Fruit fly (Drosophila melanogaster): Measurements from ENCODE around the gene CG7920.

CG7920 gene

DNA sequence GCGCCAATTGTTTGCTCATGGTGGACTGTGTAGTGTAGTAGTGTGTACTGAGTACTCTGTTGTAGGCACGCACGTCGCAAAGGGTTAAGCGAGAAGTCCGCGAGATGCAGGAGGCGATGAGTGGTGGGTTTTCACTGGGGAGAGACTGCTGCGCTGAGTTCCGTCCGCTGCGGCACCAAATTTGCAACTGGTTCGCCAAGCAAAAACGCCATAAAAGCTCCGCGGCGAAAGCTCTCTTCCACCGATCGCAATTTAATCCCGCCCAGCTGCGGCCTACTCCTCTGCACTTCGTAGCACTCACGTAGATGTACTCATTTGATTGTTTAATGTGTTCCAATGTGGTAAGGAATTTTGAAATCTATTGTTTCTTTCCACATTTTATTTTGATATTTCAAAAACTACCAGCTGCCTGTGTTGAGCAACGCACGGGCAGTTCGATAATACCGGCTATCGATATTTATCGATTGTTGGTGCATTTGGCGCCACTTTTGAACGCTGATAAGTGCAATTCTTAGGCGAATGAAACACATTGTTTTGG lies at the start of gene CG7920:
CG7920 (minus strand) TSS at position 308 of the 538 bp plus-strand sequence.
- TF ChIP-seq dsf (GFP tag; optimal IDR thresholded peaks at IDR 0.05; ENCODE audit: borderline replicate concordance) (no peak), Dif (GFP tag; optimal IDR thresholded peaks at IDR 0.05; ENCODE audit: partially characterized antibody) (peak; percentile 54), woc (GFP tag; optimal IDR thresholded peaks at IDR 0.05) (no peak), Sp1 (GFP tag; optimal IDR thresholded peaks at IDR 0.05) (peak; percentile 63), sage (GFP tag; optimal IDR thresholded peaks at IDR 0.05) (no peak), br (GFP tag; optimal IDR thresholded peaks at IDR 0.05) (peak; percentile 4), rgr (GFP tag; optimal IDR thresholded peaks at IDR 0.05) (peak; percentile 56), tai (GFP tag; optimal IDR thresholded peaks at IDR 0.05) (no peak), Dfd (GFP tag; optimal IDR thresholded peaks at IDR 0.05) (no peak), Jra (GFP tag; optimal IDR thresholded peaks at IDR 0.05) (peak; percentile 53), psq (GFP tag; optimal IDR thresholded peaks at IDR 0.05) (no peak), HLH106 (tag; optimal IDR thresholded peaks at IDR 0.05) (no peak), N (GFP tag; optimal IDR thresholded peaks at IDR 0.05) (no peak), Abd-B (GFP tag; optimal IDR thresholded peaks at IDR 0.05) (no peak), dl (GFP tag; optimal IDR thresholded peaks at IDR 0.05; ENCODE audit: insufficient read depth in 1 of 2, partially characterized antibody in 2 of 2) (no peak), lola (GFP tag; optimal IDR thresholded peaks at IDR 0.05) (no peak), brk (GFP tag; optimal IDR thresholded peaks at IDR 0.05) (no peak), fru (GFP tag; optimal IDR thresholded peaks at IDR 0.05) (peak; percentile 56), Vsx2 (GFP tag; optimal IDR thresholded peaks at IDR 0.05; ENCODE audit: partially characterized antibody) (peak; percentile 61), CG32264 (GFP tag; optimal IDR thresholded peaks at IDR 0.05) (no peak), usp (GFP tag; optimal IDR thresholded peaks at IDR 0.05) (no peak), Hnf4 (GFP tag; optimal IDR thresholded peaks at IDR 0.05) (peak; percentile 58), dmrt93B (GFP tag; optimal IDR thresholded peaks at IDR 0.05) (no peak), Hr83 (GFP tag; optimal IDR thresholded peaks at IDR 0.05; ENCODE audit: poor library complexity, severe bottlenecking) (no peak), jim (GFP tag; optimal IDR thresholded peaks at IDR 0.05) (no peak), ey (GFP tag; optimal IDR thresholded peaks at IDR 0.05) (peak; percentile 3), h (GFP tag; optimal IDR thresholded peaks at IDR 0.05) (peak; percentile 51), GATAd (GFP tag; optimal IDR thresholded peaks at IDR 0.05) (peak; percentile 82), CG9705 (GFP tag; optimal IDR thresholded peaks at IDR 0.05) (peak; percentile 37), sv (GFP tag; optimal IDR thresholded peaks at IDR 0.05) (no peak), OdsH (GFP tag; optimal IDR thresholded peaks at IDR 0.05) (peak; percentile 19), Hr78 (GFP tag; optimal IDR thresholded peaks at IDR 0.05) (no peak), Myc (optimal IDR thresholded peaks at IDR 0.05) (peak; percentile 1), Mio (GFP tag; optimal IDR thresholded peaks at IDR 0.05) (no peak), foxo (GFP tag; optimal IDR thresholded peaks at IDR 0.05) (peak in 1 of 2 experiments; percentile 52), CrebA (GFP tag; optimal IDR thresholded peaks at IDR 0.05; ENCODE audit: borderline replicate concordance) (no peak), Rel (GFP tag; optimal IDR thresholded peaks at IDR 0.05) (no peak), Rel (tag; optimal IDR thresholded peaks at IDR 0.05) (peak; percentile 70), pan (optimal IDR thresholded peaks at IDR 0.05) (no peak)

- TF ChIP-seq dmrt93B (GFP tag; optimal IDR thresholded peaks at IDR 0.05): no peak
- no peak for TF ChIP-seq pan (optimal IDR thresholded peaks at IDR 0.05)
- no peak for TF ChIP-seq psq (GFP tag; optimal IDR thresholded peaks at IDR 0.05)
- no peak for TF ChIP-seq br (GFP tag; optimal IDR thresholded peaks at IDR 0.05)
- TF ChIP-seq CrebA (GFP tag; optimal IDR thresholded peaks at IDR 0.05; ENCODE audit: borderline replicate concordance): no peak
- TF ChIP-seq CG32264 (GFP tag; optimal IDR thresholded peaks at IDR 0.05): no peak
- no peak for TF ChIP-seq N (GFP tag; optimal IDR thresholded peaks at IDR 0.05)
- no peak for TF ChIP-seq Rel (GFP tag; optimal IDR thresholded peaks at IDR 0.05)
- TF ChIP-seq Rel (tag; optimal IDR thresholded peaks at IDR 0.05): no peak
- no peak for TF ChIP-seq Hr78 (GFP tag; optimal IDR thresholded peaks at IDR 0.05)
- TF ChIP-seq brk (GFP tag; optimal IDR thresholded peaks at IDR 0.05): no peak
- no peak for TF ChIP-seq CG9705 (GFP tag; optimal IDR thresholded peaks at IDR 0.05)
- TF ChIP-seq OdsH (GFP tag; optimal IDR thresholded peaks at IDR 0.05): no peak
These were observed 48.6 kb upstream of the CG7920 start for dm6 chr3R:30063704-30064103.

Data from whole organism, wandering third instar larva.